Fruit fly (Drosophila melanogaster) whole organism, wandering third instar larva: ENCODE results near the gene sens.

ENCODE experiments used
- CG32264 ChIP-seq: fragments of 200-800 bp; sonication (Bioruptor generic); optimal IDR thresholded peaks from 2 replicates; lab custom pipeline; 2016; ENCODE audit warnings: missing biosample characterization, missing genetic modification characterization
- CG9705 ChIP-seq: fragments of 200-800 bp; sonication (Bioruptor generic); optimal IDR thresholded peaks from 2 replicates; lab custom pipeline; 2018; ENCODE audit warnings: missing biosample characterization, mild to moderate bottlenecking, missing genetic modification characterization
- Dfd ChIP-seq: fragments of >200 bp; optimal IDR thresholded peaks from 2 replicates; lab custom pipeline; 2017; ENCODE audit warnings: missing biosample characterization, missing genetic modification characterization
- Dif ChIP-seq: fragments of 200-275, 200-300 bp; sonication (Bioruptor generic); optimal IDR thresholded peaks from 2 replicates; lab custom pipeline; 2018; ENCODE audit warnings: missing biosample characterization, missing genetic modification characterization; ENCODE audit not compliant: partially characterized antibody
- GATAd ChIP-seq: sonication (Bioruptor generic); optimal IDR thresholded peaks from 2 replicates; lab custom pipeline; 2016; ENCODE audit warnings: missing biosample characterization, missing genetic modification characterization
- HLH106 ChIP-seq: fragments of 200-800 bp; optimal IDR thresholded peaks from 3 replicates; lab custom pipeline; 2019; ENCODE audit warnings: missing biosample characterization, mild to moderate bottlenecking, missing genetic modification characterization, moderate library complexity
- Hnf4 ChIP-seq: fragments of 200-800 bp; sonication (Bioruptor generic); optimal IDR thresholded peaks from 2 replicates; lab custom pipeline; 2016; ENCODE audit warnings: missing biosample characterization, mild to moderate bottlenecking, missing genetic modification characterization
- Hr78 ChIP-seq: fragments of >200 bp; optimal IDR thresholded peaks from 2 replicates; lab custom pipeline; 2017; ENCODE audit warnings: missing biosample characterization, missing genetic modification characterization
- Hr83 ChIP-seq: fragments of 200-300 bp; sonication (Bioruptor generic); optimal IDR thresholded peaks from 2 replicates; lab custom pipeline; 2016; ENCODE audit warnings: missing biosample characterization, mild to moderate bottlenecking, missing genetic modification characterization, moderate library complexity; ENCODE audit not compliant: poor library complexity, severe bottlenecking
- Jra ChIP-seq: sonication (Bioruptor generic); optimal IDR thresholded peaks from 2 replicates; lab custom pipeline; 2016; ENCODE audit warnings: missing biosample characterization, missing genetic modification characterization
- Mio ChIP-seq: sonication (Bioruptor generic); optimal IDR thresholded peaks from 2 replicates; lab custom pipeline; 2016; ENCODE audit warnings: missing biosample characterization, missing genetic modification characterization
- Myc ChIP-seq: fragments of >200 bp; optimal IDR thresholded peaks from 2 replicates; lab custom pipeline; 2017
- N ChIP-seq: fragments of >200 bp; optimal IDR thresholded peaks from 2 replicates; lab custom pipeline; 2018; ENCODE audit warnings: missing biosample characterization, missing external identifiers, missing genetic modification characterization
- OdsH ChIP-seq: fragments of 200-800 bp; sonication (Bioruptor generic); optimal IDR thresholded peaks from 2 replicates; lab custom pipeline; 2016; ENCODE audit warnings: missing biosample characterization, mild to moderate bottlenecking, missing genetic modification characterization
- Rel ChIP-seq, 2 experiments: fragments of 200-800 bp; sonication (Bioruptor generic) in 1 of 2; optimal IDR thresholded peaks; 2 replicates in 1 of 2; 3 replicates in 1 of 2; lab custom pipeline; 2016 to 2019; ENCODE audit warnings: mild to moderate bottlenecking in 2 of 2, missing biosample characterization in 2 of 2, missing genetic modification characterization in 2 of 2, moderate library complexity in 1 of 2
- Sp1 ChIP-seq: fragments of 200-800 bp; sonication (Bioruptor generic); optimal IDR thresholded peaks from 3 replicates; lab custom pipeline; 2019; ENCODE audit warnings: missing biosample characterization, mild to moderate bottlenecking, missing genetic modification characterization, moderate library complexity
- Vsx2 ChIP-seq: fragments of 200-300, 225-300 bp; sonication (Bioruptor generic); optimal IDR thresholded peaks from 2 replicates; lab custom pipeline; 2018; ENCODE audit warnings: missing biosample characterization, missing genetic modification characterization; ENCODE audit not compliant: partially characterized antibody
- br ChIP-seq: fragments of 200-800 bp; sonication (Bioruptor generic); optimal IDR thresholded peaks from 2 replicates; lab custom pipeline; 2016; ENCODE audit warnings: missing biosample characterization, missing genetic modification characterization
- brk ChIP-seq: fragments of 200-800 bp; sonication (Bioruptor generic); optimal IDR thresholded peaks from 2 replicates; lab custom pipeline; 2016; ENCODE audit warnings: missing biosample characterization, mild to moderate bottlenecking, missing genetic modification characterization
- dl ChIP-seq, 2 experiments: fragments of 175-275, 200-275 bp in 1 of 2; fragments of 200-275 bp in 1 of 2; sonication (Bioruptor generic); optimal IDR thresholded peaks; lab custom pipeline; 2018; ENCODE audit warnings: mild to moderate bottlenecking in 2 of 2, missing biosample characterization in 2 of 2, missing genetic modification characterization in 2 of 2, moderate library complexity in 2 of 2; ENCODE audit not compliant: partially characterized antibody in 2 of 2, insufficient read depth in 1 of 2
- dmrt93B ChIP-seq: fragments of 200-800 bp; sonication (Bioruptor generic); optimal IDR thresholded peaks from 2 replicates; lab custom pipeline; 2018; ENCODE audit warnings: missing biosample characterization, mild to moderate bottlenecking, missing genetic modification characterization
- ey ChIP-seq: fragments of 200-800 bp; sonication (Bioruptor generic); optimal IDR thresholded peaks from 2 replicates; lab custom pipeline; 2016; ENCODE audit warnings: missing biosample characterization, missing genetic modification characterization
- foxo ChIP-seq, 2 experiments: fragments of 200-800 bp; sonication (Bioruptor generic); optimal IDR thresholded peaks; 2 replicates in 1 of 2; 3 replicates in 1 of 2; lab custom pipeline; 2016 to 2017; ENCODE audit warnings: missing biosample characterization in 2 of 2, missing genetic modification characterization in 2 of 2
- h ChIP-seq: fragments of 200-800 bp; sonication (Bioruptor generic); optimal IDR thresholded peaks from 3 replicates; lab custom pipeline; 2016; ENCODE audit warnings: missing biosample characterization, mild to moderate bottlenecking, missing genetic modification characterization
- lola ChIP-seq: fragments of >200 bp; optimal IDR thresholded peaks from 2 replicates; lab custom pipeline; 2017; ENCODE audit warnings: missing biosample characterization, missing genetic modification characterization
- pan ChIP-seq: fragments of >200 bp; optimal IDR thresholded peaks from 2 replicates; lab custom pipeline; 2017
- psq ChIP-seq: fragments of 200-800 bp; sonication (Bioruptor generic); optimal IDR thresholded peaks from 3 replicates; lab custom pipeline; 2017; ENCODE audit warnings: missing biosample characterization, mild to moderate bottlenecking, missing genetic modification characterization, moderate library complexity
- rgr ChIP-seq: fragments of 200-800 bp; sonication (Bioruptor generic); optimal IDR thresholded peaks from 3 replicates; lab custom pipeline; 2016; ENCODE audit warnings: missing biosample characterization, mild to moderate bottlenecking, missing genetic modification characterization
- sage ChIP-seq: fragments of 200-800 bp; sonication (Bioruptor generic); optimal IDR thresholded peaks from 2 replicates; lab custom pipeline; 2016; ENCODE audit warnings: missing biosample characterization, mild to moderate bottlenecking, missing genetic modification characterization
- sv ChIP-seq: fragments of 200-800 bp; sonication (Bioruptor generic); optimal IDR thresholded peaks from 3 replicates; lab custom pipeline; 2016; ENCODE audit warnings: missing biosample characterization, missing genetic modification characterization
- usp ChIP-seq: fragments of >200 bp; optimal IDR thresholded peaks from 2 replicates; lab custom pipeline; 2017; ENCODE audit warnings: missing biosample characterization, missing genetic modification characterization
- woc ChIP-seq: sonication (Bioruptor generic); optimal IDR thresholded peaks from 2 replicates; lab custom pipeline; 2016; ENCODE audit warnings: missing biosample characterization, mild to moderate bottlenecking, missing genetic modification characterization

Gene sens

dm6 chr3L:13424068-13424467 lies 23.1 kb upstream of the sens start, which contains the start of gene CG33263:
Gene CG33263, minus strand, starts transcription at chr3L:13424168.
- TF ChIP-seq Vsx2 (GFP tag; lab: Kevin White, UChicago) (no peak), sv (no peak), dl (GFP tag; optimal IDR thresholded peaks at IDR 0.05; lab: Kevin White, UChicago; ENCODE audit: insufficient read depth in 1 of 2, partially characterized antibody in 2 of 2) (no peak), br (GFP tag; lab: Kevin White, UChicago) (no peak), sage (GFP tag; lab: Kevin White, UChicago) (no peak), h (GFP tag; lab: Kevin White, UChicago) (no peak), HLH106 (tag; lab: Kevin White, UChicago) (no peak), Dfd (GFP tag; lab: Kevin White, UChicago) (no peak), Hr83 (no peak), pan (lab: Kevin White, UChicago) (no peak), foxo (GFP tag; optimal IDR thresholded peaks at IDR 0.05; lab: Kevin White, UChicago) (no peak), Hnf4 (GFP tag; lab: Kevin White, UChicago) (no peak), OdsH (GFP tag; lab: Kevin White, UChicago) (no peak), ey (no peak), woc (no peak), Jra (GFP tag; lab: Kevin White, UChicago) (no peak), Hr78 (GFP tag; lab: Kevin White, UChicago) (no peak), rgr (GFP tag; lab: Kevin White, UChicago) (no peak), dmrt93B (no peak), Myc (lab: Kevin White, UChicago) (no peak)

- TF ChIP-seq Jra (GFP tag; lab: Kevin White, UChicago) = no peak
- TF ChIP-seq Dif (GFP tag; lab: Kevin White, UChicago) = no peak
- TF ChIP-seq usp (GFP tag; lab: Kevin White, UChicago) = no peak
- no peak for TF ChIP-seq h (GFP tag; lab: Kevin White, UChicago)
- TF ChIP-seq brk (GFP tag; lab: Kevin White, UChicago) = no peak
- no peak for TF ChIP-seq pan (lab: Kevin White, UChicago)
- TF ChIP-seq Hnf4 (GFP tag; lab: Kevin White, UChicago) = no peak
- no peak for TF ChIP-seq GATAd (GFP tag; lab: Kevin White, UChicago)
- TF ChIP-seq lola (GFP tag; lab: Kevin White, UChicago) = no peak
- TF ChIP-seq N (GFP tag; lab: Kevin White, UChicago) = no peak
- TF ChIP-seq dl (GFP tag; optimal IDR thresholded peaks at IDR 0.05; lab: Kevin White, UChicago; ENCODE audit: insufficient read depth in 1 of 2, partially characterized antibody in 2 of 2) = no peak
- TF ChIP-seq br (GFP tag; lab: Kevin White, UChicago) = no peak
- no peak for TF ChIP-seq sv
- TF ChIP-seq Vsx2 (GFP tag; lab: Kevin White, UChicago) = no peak
- TF ChIP-seq dmrt93B = no peak
- TF ChIP-seq CG9705 (GFP tag; lab: Kevin White, UChicago) = no peak
- TF ChIP-seq, all 38 proteins: peak for 0
These were observed 21.4 kb upstream of the sens start, which contains the start of gene CG32121 for dm6 chr3L:13422286-13422787. Gene CG32121, minus strand, starts transcription at chr3L:13422336.

- no peak for TF ChIP-seq dmrt93B
These were observed 19.3 kb upstream of the sens start for dm6 chr3L:13420212-13420611.

- no peak for TF ChIP-seq Hnf4 (GFP tag; lab: Kevin White, UChicago)
- no peak for TF ChIP-seq HLH106 (tag; lab: Kevin White, UChicago)
- TF ChIP-seq Sp1 (GFP tag; lab: Kevin White, UChicago) = no peak
- no peak for TF ChIP-seq CG32264 (GFP tag; lab: Kevin White, UChicago)
- TF ChIP-seq Hr78 (GFP tag; lab: Kevin White, UChicago) = no peak
- TF ChIP-seq lola (GFP tag; lab: Kevin White, UChicago) = no peak
- TF ChIP-seq ey = no peak
- TF ChIP-seq brk (GFP tag; lab: Kevin White, UChicago) = no peak
- no peak for TF ChIP-seq Dif (GFP tag; lab: Kevin White, UChicago)
- no peak for TF ChIP-seq Mio (GFP tag; lab: Kevin White, UChicago)
- no peak for TF ChIP-seq sage (GFP tag; lab: Kevin White, UChicago)
- no peak for TF ChIP-seq CG9705 (GFP tag; lab: Kevin White, UChicago)
- no peak for TF ChIP-seq usp (GFP tag; lab: Kevin White, UChicago)
- TF ChIP-seq Rel (GFP tag; optimal IDR thresholded peaks at IDR 0.05; lab: Kevin White, UChicago) = no peak
- TF ChIP-seq Rel (tag; optimal IDR thresholded peaks at IDR 0.05; lab: Kevin White, UChicago) = no peak
- TF ChIP-seq psq (GFP tag; lab: Kevin White, UChicago) = no peak
These were observed 11.9 kb upstream of the sens start for dm6 chr3L:13412886-13413224.
